Fruit fly (Drosophila melanogaster): ENCODE measurements around the gene Meltrin.

dm6 chr3R:14717076-14717711 is 20.1 kb upstream of the Meltrin start:
- TF ChIP-seq psq (GFP tag; optimal IDR thresholded peaks at IDR 0.05) = no peak
- no peak for TF ChIP-seq usp (GFP tag; optimal IDR thresholded peaks at IDR 0.05)
- no peak for TF ChIP-seq lola (GFP tag; optimal IDR thresholded peaks at IDR 0.05)
- no peak for TF ChIP-seq fru (GFP tag; optimal IDR thresholded peaks at IDR 0.05)
